Fruit fly (Drosophila melanogaster): Measurements from ENCODE around the gene Coq8.

Gene Coq8

DNA sequence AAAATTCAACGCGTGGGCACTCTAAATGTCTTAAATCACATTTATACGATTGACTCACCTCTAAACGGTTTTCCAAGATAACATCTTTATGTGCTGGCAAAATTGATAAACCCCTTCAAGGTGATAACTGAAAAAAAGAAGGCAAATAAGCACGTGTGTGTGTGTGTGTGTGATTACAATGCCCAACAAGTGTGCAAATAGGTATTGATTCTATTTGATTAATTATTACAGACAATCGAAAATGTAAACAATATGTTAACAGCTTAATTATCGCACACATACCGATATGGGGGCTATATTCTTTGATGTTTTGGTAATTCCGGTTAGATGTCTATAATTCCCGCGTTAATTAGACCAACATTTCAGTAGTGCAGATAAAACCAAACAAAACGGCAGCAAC lies 14.4 kb downstream of the Coq8 start (continued):
- TF ChIP-seq caup (GFP tag; optimal IDR thresholded peaks at IDR 0.05; ENCODE audit: severe bottlenecking) (peak; percentile 40), exex (tag; optimal IDR thresholded peaks at IDR 0.05) (peak; percentile 74), D (optimal IDR thresholded peaks at IDR 0.05) (no peak), D (GFP tag; optimal IDR thresholded peaks at IDR 0.05) (no peak), CG3065 (GFP tag; optimal IDR thresholded peaks at IDR 0.05) (no peak), BtbVII (GFP tag; optimal IDR thresholded peaks at IDR 0.05) (peak; percentile 40), CG8478 (optimal IDR thresholded peaks at IDR 0.05) (no peak), Optix (GFP tag; IDR thresholded peaks at IDR 0.05) (no peak), nau (GFP tag; optimal IDR thresholded peaks at IDR 0.05) (no peak)

DNA sequence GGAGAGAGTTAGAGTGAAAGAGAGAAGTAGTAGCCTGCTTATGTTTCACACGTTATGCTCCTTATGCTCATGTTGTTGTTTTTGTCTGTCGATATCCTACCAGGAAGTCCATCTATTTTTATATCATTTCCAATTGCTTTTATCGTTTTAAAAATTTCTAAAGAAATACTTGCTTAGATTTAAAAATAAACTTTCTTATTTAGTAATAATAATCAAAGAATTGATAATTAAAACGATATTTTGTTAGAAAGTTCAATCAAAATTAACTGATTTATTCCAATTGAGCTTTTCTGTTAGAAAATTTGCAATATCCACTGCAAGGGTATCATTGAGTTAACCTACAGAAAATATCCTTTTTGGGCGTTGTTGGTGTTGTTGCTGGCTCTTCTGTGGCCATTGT lies 31.1 kb downstream of the Coq8 start:
- peak; percentile 8 for TF ChIP-seq CG12659 (GFP tag; optimal IDR thresholded peaks at IDR 0.05)
- TF ChIP-seq Mes4 (GFP tag; optimal IDR thresholded peaks at IDR 0.05) = no peak
- no peak for TF ChIP-seq CG17361 (GFP tag; IDR thresholded peaks at IDR 0.05)
- TF ChIP-seq pita (GFP tag; optimal IDR thresholded peaks at IDR 0.05) = no peak
- no peak for TF ChIP-seq CG3407 (GFP tag; optimal IDR thresholded peaks at IDR 0.05)
- peak; percentile 28 for TF ChIP-seq CG10147 (GFP tag; optimal IDR thresholded peaks at IDR 0.05)
- no peak for TF ChIP-seq pb (GFP tag; optimal IDR thresholded peaks at IDR 0.05)
- no peak for TF ChIP-seq Adf1 (GFP tag; IDR thresholded peaks at IDR 0.05)
- no peak for TF ChIP-seq bsh (GFP tag; optimal IDR thresholded peaks at IDR 0.05)
- no peak for TF ChIP-seq Side (GFP tag; optimal IDR thresholded peaks at IDR 0.05)
- TF ChIP-seq CG2678 (tag; optimal IDR thresholded peaks at IDR 0.05) = peak; percentile 67
- no peak for TF ChIP-seq fd3F (GFP tag; optimal IDR thresholded peaks at IDR 0.05)
- 0 out of 2 replicates have a peak, but pooled peaks have one; percentile 17 for TF ChIP-seq CG31441 (GFP tag; IDR thresholded peaks at IDR 0.05)
- no peak for TF ChIP-seq pum (GFP tag; optimal IDR thresholded peaks at IDR 0.05)
- no peak for TF ChIP-seq CG33213 (GFP tag; optimal IDR thresholded peaks at IDR 0.05)
- TF ChIP-seq CG14860 (GFP tag; IDR thresholded peaks at IDR 0.05; ENCODE audit: partially characterized antibody) = no peak
- TF ChIP-seq Bdp1 (GFP tag; optimal IDR thresholded peaks at IDR 0.05) = no peak
- TF ChIP-seq CG4730 (GFP tag; IDR thresholded peaks at IDR 0.05) = no peak
- peak; percentile 52 for TF ChIP-seq grau (tag; optimal IDR thresholded peaks at IDR 0.05)
- no peak for TF ChIP-seq sisA (GFP tag; IDR thresholded peaks at IDR 0.05)
- peak; percentile 65 for TF ChIP-seq Fer1 (GFP tag; optimal IDR thresholded peaks at IDR 0.05)
- TF ChIP-seq CG13894 (tag; optimal IDR thresholded peaks at IDR 0.05) = peak; percentile 13
- TF ChIP-seq nom (GFP tag; optimal IDR thresholded peaks at IDR 0.05) = no peak
- TF ChIP-seq tio (GFP tag; optimal IDR thresholded peaks at IDR 0.05) = no peak
- peak; percentile 45 for TF ChIP-seq CG7556 (GFP tag; optimal IDR thresholded peaks at IDR 0.05)
- no peak for TF ChIP-seq CG9876 (GFP tag; optimal IDR thresholded peaks at IDR 0.05)
- no peak for TF ChIP-seq CG6654 (GFP tag; optimal IDR thresholded peaks at IDR 0.05)
- TF ChIP-seq Dref (GFP tag; IDR thresholded peaks at IDR 0.05) = no peak
- TF ChIP-seq Xrp1 (GFP tag; IDR thresholded peaks at IDR 0.05) = no peak
- no peak for TF ChIP-seq fd64A (GFP tag; optimal IDR thresholded peaks at IDR 0.05)
- TF ChIP-seq CG31388 (GFP tag; optimal IDR thresholded peaks at IDR 0.05) = no peak
- TF ChIP-seq CG10366 (GFP tag; IDR thresholded peaks at IDR 0.05) = no peak
- no peak for TF ChIP-seq dm (GFP tag; optimal IDR thresholded peaks at IDR 0.05)
- TF ChIP-seq lilli (GFP tag; optimal IDR thresholded peaks at IDR 0.05) = no peak
- TF ChIP-seq az2 (GFP tag; optimal IDR thresholded peaks at IDR 0.05) = no peak
- no peak for TF ChIP-seq Camta (GFP tag; optimal IDR thresholded peaks at IDR 0.05)
- peak; percentile 4 for TF ChIP-seq sug (tag; optimal IDR thresholded peaks at IDR 0.05)
- TF ChIP-seq Doc2 (GFP tag; IDR thresholded peaks at IDR 0.05) = no peak
- peak; percentile 27 for TF ChIP-seq CG15269 (tag; optimal IDR thresholded peaks at IDR 0.05)
- no peak for TF ChIP-seq CG8290 (GFP tag; optimal IDR thresholded peaks at IDR 0.05)
- TF ChIP-seq CG8290 (tag; optimal IDR thresholded peaks at IDR 0.05) = no peak
- no peak for TF ChIP-seq CG9797 (GFP tag; optimal IDR thresholded peaks at IDR 0.05)
- no peak for TF ChIP-seq HHEX (GFP tag; optimal IDR thresholded peaks at IDR 0.05)

Data from whole organism, embryonic.